Worm (Caenorhabditis elegans) whole organism, late embryonic: ENCODE data around the gene F31F6.1.

Experiments used
- C38D4.7 ChIP-seq: fragments of 200-800 bp; sonication (Bioruptor generic); optimal IDR thresholded peaks from 2 replicates; lab custom pipeline; 2018; ENCODE audit warnings: mild to moderate bottlenecking, missing genetic modification characterization, moderate library complexity, missing compliant biosample characterization
- ama-1 ChIP-seq: fragments of 150-350 bp; optimal IDR thresholded peaks from 2 replicates; lab custom pipeline; 2014
- ceh-6 ChIP-seq: fragments of 200-800 bp; sonication (Bioruptor generic); optimal IDR thresholded peaks from 2 replicates; lab custom pipeline; 2018; ENCODE audit warnings: mild to moderate bottlenecking, missing genetic modification characterization, missing compliant biosample characterization
- dmd-4 ChIP-seq: sonication (generic microtip); optimal IDR thresholded peaks from 2 replicates; lab custom pipeline; 2016; ENCODE audit warnings: borderline replicate concordance, missing genetic modification characterization, missing compliant biosample characterization
- hlh-6 ChIP-seq: sonication (generic microtip); optimal IDR thresholded peaks from 2 replicates; lab custom pipeline; 2016; ENCODE audit warnings: missing genotype, missing genetic modification characterization, missing compliant biosample characterization
- mec-3 ChIP-seq: sonication (generic microtip); optimal IDR thresholded peaks from 2 replicates; lab custom pipeline; 2016; ENCODE audit warnings: borderline replicate concordance, missing genetic modification characterization, missing compliant biosample characterization
- nfya-1 ChIP-seq: sonication (generic microtip); optimal IDR thresholded peaks from 2 replicates; lab custom pipeline; 2017; ENCODE audit warnings: missing genetic modification characterization, mild to moderate bottlenecking, missing compliant biosample characterization, antibody characterized with exemption, moderate library complexity
- pag-3 ChIP-seq: sonication (generic microtip); optimal IDR thresholded peaks from 2 replicates; lab custom pipeline; 2016; ENCODE audit warnings: missing compliant biosample characterization, missing genetic modification characterization, borderline replicate concordance
- pat-9 ChIP-seq: fragments of 200-800 bp; sonication (Bioruptor generic); optimal IDR thresholded peaks from 2 replicates; lab custom pipeline; 2018; ENCODE audit warnings: mild to moderate bottlenecking, missing genetic modification characterization, moderate library complexity, missing compliant biosample characterization
- pha-4 ChIP-seq: fragments of 150-350 bp; optimal IDR thresholded peaks from 2 replicates; lab custom pipeline; 2018; ENCODE audit warnings: missing biosample characterization, missing genetic modification reagents, missing genetic modification characterization
- tbx-2 ChIP-seq: sonication (generic microtip); optimal IDR thresholded peaks from 2 replicates; lab custom pipeline; 2016; ENCODE audit warnings: missing genetic modification characterization, missing compliant biosample characterization
- tbx-7 ChIP-seq: sonication (generic microtip); optimal IDR thresholded peaks from 2 replicates; lab custom pipeline; 2016; ENCODE audit warnings: missing genotype, missing genetic modification characterization, missing compliant biosample characterization
- unc-3 ChIP-seq, 2 experiments: fragments of 200-800 bp in 1 of 2; sonication (Bioruptor generic) in 1 of 2; sonication (generic microtip) in 1 of 2; conservative IDR thresholded peaks in 1 of 2; optimal IDR thresholded peaks in 1 of 2; 2 replicates each; pipeline versions ENCODE4 v1.3.6 to Lab custom; 2016 to 2022; ENCODE audit warnings: missing compliant biosample characterization in 2 of 2, missing genetic modification characterization in 2 of 2, missing genetic modification reagents in 1 of 2
- unc-55 ChIP-seq: sonication (generic microtip); optimal IDR thresholded peaks from 2 replicates; lab custom pipeline; 2017; ENCODE audit warnings: missing biosample characterization, missing genetic modification reagents, missing genetic modification characterization

ce11 chrX:14894845-14895244 is 26.7 kb upstream of the F31F6.1 start, which contains the start of gene nac-1:
- TF ChIP-seq nfya-1 (tag; lab: Kevin White, UChicago), result no peak
- TF ChIP-seq hlh-6 (tag; lab: Kevin White, UChicago), result no peak
- TF ChIP-seq ama-1 (lab: Kevin White, UChicago), result no peak
- TF ChIP-seq dmd-4 (tag; lab: Kevin White, UChicago), result no peak
- TF ChIP-seq tbx-7 (tag; lab: Kevin White, UChicago), result no peak
- no peak for TF ChIP-seq unc-55
- no peak for TF ChIP-seq tbx-2 (tag; lab: Kevin White, UChicago)
- no peak for TF ChIP-seq mec-3 (tag; lab: Kevin White, UChicago)
- TF ChIP-seq pag-3, result no peak
- TF ChIP-seq pha-4, result no peak
- no peak for TF ChIP-seq pat-9 (tag; lab: Kevin White, UChicago)
- TF ChIP-seq unc-3 (GFP tag; conservative IDR thresholded peaks at IDR 0.05; lab: Robert Waterston, UW), result no peak
- no peak for TF ChIP-seq unc-3 (tag; optimal IDR thresholded peaks at IDR 0.05; lab: Kevin White, UChicago)
- no peak for TF ChIP-seq C38D4.7 (GFP tag; lab: Kevin White, UChicago)
- no peak for TF ChIP-seq ceh-6 (GFP tag; lab: Kevin White, UChicago)
